Worm (Caenorhabditis elegans) whole organism, L4 larva: ENCODE measurements around the gene Y69H2.1.

Source experiments
- ceh-82 ChIP-seq: sonication (generic microtip); optimal IDR thresholded peaks from 2 replicates; lab custom pipeline; 2017; ENCODE audit warnings: missing biosample characterization, missing genetic modification characterization
- fkh-10 ChIP-seq: fragments of 150-350 bp; optimal IDR thresholded peaks from 2 replicates; lab custom pipeline; 2014; ENCODE audit warnings: missing biosample characterization, missing genetic modification reagents, missing genetic modification characterization
- lin-39 ChIP-seq: fragments of 150-350 bp; optimal IDR thresholded peaks from 2 replicates; lab custom pipeline; 2014; ENCODE audit warnings: missing biosample characterization, missing genetic modification reagents, missing genetic modification characterization
- mdl-1 ChIP-seq, 2 experiments: fragments of 150-350 bp in 1 of 2; sonication (generic microtip) in 1 of 2; optimal IDR thresholded peaks; 2 replicates each; lab custom pipeline; 2014 to 2017; ENCODE audit warnings: missing biosample characterization in 2 of 2, missing genetic modification characterization in 2 of 2
- nhr-237 ChIP-seq: sonication (generic microtip); optimal IDR thresholded peaks from 2 replicates; lab custom pipeline; 2017; ENCODE audit warnings: missing biosample characterization, missing genetic modification characterization
- tag-97 ChIP-seq: fragments of 200-800 bp; sonication (Bioruptor generic); IDR thresholded peaks from 2 replicates; pipeline ENCODE4 v1.3.6; 2022; ENCODE audit warnings: missing genetic modification characterization, missing compliant biosample characterization
- zag-1 ChIP-seq: fragments of 150-350 bp; optimal IDR thresholded peaks from 2 replicates; lab custom pipeline; 2014; ENCODE audit warnings: missing biosample characterization, missing genetic modification characterization
- ztf-11 ChIP-seq: fragments of 150-350 bp; optimal IDR thresholded peaks from 2 replicates; lab custom pipeline; 2014; ENCODE audit warnings: missing biosample characterization, missing genetic modification characterization

ce11 chrV:18628907-18629306 is 6.5 kb upstream of the Y69H2.1 start:
- no peak for TF ChIP-seq nhr-237 (tag; lab: Kevin White, UChicago)
- no peak for TF ChIP-seq fkh-10 (GFP tag; lab: Kevin White, UChicago)
- no peak for TF ChIP-seq ztf-11 (tag; lab: Kevin White, UChicago)
- no peak for TF ChIP-seq lin-39 (tag; lab: Kevin White, UChicago)
- no peak for TF ChIP-seq mdl-1 (tag; optimal IDR thresholded peaks at IDR 0.05; lab: Kevin White, UChicago)
- no peak for TF ChIP-seq zag-1
- TF ChIP-seq tag-97 (GFP tag; lab: Robert Waterston, UW) = no peak
- no peak for TF ChIP-seq ceh-82 (tag; lab: Kevin White, UChicago)
